Fruit fly (Drosophila melanogaster) whole organism, embryonic: ENCODE data around the gene Cyp4ac3.

Experiments
- ATbp ChIP-seq: fragments of 200-800 bp; sonication (Bioruptor generic); optimal IDR thresholded peaks from 2 replicates; lab custom pipeline; 2017; ENCODE audit warnings: missing biosample characterization, mild to moderate bottlenecking, missing genetic modification characterization, missing genetic modification reagents
- Aef1 ChIP-seq: fragments of 200-800 bp; sonication (Bioruptor generic); IDR thresholded peaks from 3 replicates; pipeline ENCODE4 v1.3.6; 2022; ENCODE audit warnings: missing biosample characterization, missing genetic modification characterization
- BEAF-32 ChIP-seq: fragments of 200-800 bp; sonication (Bioruptor generic); optimal IDR thresholded peaks from 3 replicates; lab custom pipeline; 2017; ENCODE audit warnings: missing biosample characterization, missing genetic modification characterization, mild to moderate bottlenecking, moderate library complexity, missing genetic modification reagents
- Bgb ChIP-seq: fragments of 200-800 bp; sonication (Bioruptor generic); IDR thresholded peaks from 2 replicates; pipeline ENCODE4 v1.3.6; 2022; ENCODE audit warnings: missing biosample characterization, missing genetic modification characterization; ENCODE audit not compliant: partially characterized antibody
- CG10267 ChIP-seq: fragments of 200-800 bp; sonication (Bioruptor generic); optimal IDR thresholded peaks from 2 replicates; lab custom pipeline; 2018; ENCODE audit warnings: missing biosample characterization, mild to moderate bottlenecking, missing genetic modification characterization, moderate library complexity
- CG11085 ChIP-seq: fragments of 200-800 bp; sonication (Bioruptor generic); IDR thresholded peaks from 2 replicates; pipeline ENCODE4 v1.3.6; 2022; ENCODE audit warnings: missing biosample characterization, missing genetic modification characterization
- CG11456 ChIP-seq: fragments of 200-800 bp; sonication (Bioruptor generic); IDR thresholded peaks from 3 replicates; pipeline ENCODE4 v1.3.6; 2022; ENCODE audit warnings: missing biosample characterization, missing genetic modification characterization
- CG11696 ChIP-seq: fragments of 200-800 bp; sonication (Bioruptor generic); IDR thresholded peaks from 2 replicates; pipeline ENCODE4 v1.3.6; 2022; ENCODE audit warnings: missing biosample characterization, missing genetic modification characterization
- CG14667 ChIP-seq: fragments of 200-800 bp; sonication (Bioruptor generic); IDR thresholded peaks from 2 replicates; pipeline ENCODE4 v1.3.6; 2022; ENCODE audit warnings: missing biosample characterization, missing genetic modification characterization
- CG14710 ChIP-seq: fragments of 200-800 bp; sonication (Bioruptor generic); optimal IDR thresholded peaks from 3 replicates; lab custom pipeline; 2019; ENCODE audit warnings: missing biosample characterization, mild to moderate bottlenecking, missing genetic modification characterization, moderate library complexity
- CG16813 ChIP-seq: fragments of 200-800 bp; sonication (Bioruptor generic); IDR thresholded peaks from 3 replicates; pipeline ENCODE4 v1.3.6; 2022; ENCODE audit warnings: missing biosample characterization, missing genetic modification characterization; ENCODE audit not compliant: partially characterized antibody
- CG17186 ChIP-seq: fragments of 200-800 bp; sonication (Bioruptor generic); optimal IDR thresholded peaks from 3 replicates; lab custom pipeline; 2017; ENCODE audit warnings: missing biosample characterization, missing genetic modification reagents, missing genetic modification characterization
- CG18262 ChIP-seq: fragments of 200-800 bp; optimal IDR thresholded peaks from 3 replicates; lab custom pipeline; 2019; ENCODE audit warnings: missing biosample characterization, mild to moderate bottlenecking, missing genetic modification characterization, moderate library complexity
- CG18476 ChIP-seq: fragments of 200-800 bp; sonication (Bioruptor generic); optimal IDR thresholded peaks from 2 replicates; lab custom pipeline; 2016; ENCODE audit warnings: missing biosample characterization, mild to moderate bottlenecking, missing genetic modification characterization
- CG2116 ChIP-seq: fragments of 200-800 bp; sonication (Bioruptor generic); optimal IDR thresholded peaks from 3 replicates; lab custom pipeline; 2018; ENCODE audit warnings: missing biosample characterization, mild to moderate bottlenecking, missing genetic modification characterization
- CG2712 ChIP-seq: fragments of 200-800 bp; optimal IDR thresholded peaks from 3 replicates; lab custom pipeline; 2019; ENCODE audit warnings: missing biosample characterization, mild to moderate bottlenecking, missing genetic modification characterization, moderate library complexity
- CG32532 ChIP-seq: fragments of 200-800 bp; sonication (Bioruptor generic); IDR thresholded peaks from 2 replicates; pipeline ENCODE4 v1.3.6; 2022; ENCODE audit warnings: missing biosample characterization, missing genetic modification characterization
- CG34422 ChIP-seq: fragments of 200-800 bp; sonication (Bioruptor generic); IDR thresholded peaks from 3 replicates; pipeline ENCODE4 v1.3.6; 2022; ENCODE audit warnings: missing biosample characterization, missing genetic modification characterization
- CG4360 ChIP-seq: fragments of 200-800 bp; sonication (Bioruptor generic); IDR thresholded peaks from 2 replicates; pipeline ENCODE4 v1.3.6; 2022; ENCODE audit warnings: missing biosample characterization, missing genetic modification characterization
- CG5245 ChIP-seq: fragments of 200-800 bp; sonication (Bioruptor generic); optimal IDR thresholded peaks from 3 replicates; lab custom pipeline; 2016; ENCODE audit warnings: missing biosample characterization, missing genetic modification characterization
- CG6765 ChIP-seq: fragments of 200-800 bp; sonication (Bioruptor generic); optimal IDR thresholded peaks from 3 replicates; lab custom pipeline; 2017; ENCODE audit warnings: missing biosample characterization, mild to moderate bottlenecking, missing genetic modification characterization
- CG6791 ChIP-seq: fragments of 200-800 bp; sonication (Bioruptor generic); IDR thresholded peaks from 3 replicates; pipeline ENCODE4 v1.3.6; 2022; ENCODE audit warnings: missing biosample characterization, missing genetic modification characterization; ENCODE audit not compliant: partially characterized antibody
- CG7271 ChIP-seq: fragments of 200-800 bp; sonication (Bioruptor generic); optimal IDR thresholded peaks from 2 replicates; lab custom pipeline; 2018; ENCODE audit warnings: missing biosample characterization, mild to moderate bottlenecking, missing genetic modification characterization, moderate library complexity
- CG7963 ChIP-seq: fragments of 200-800 bp; sonication (Bioruptor generic); IDR thresholded peaks from 3 replicates; pipeline ENCODE4 v1.3.6; 2022; ENCODE audit warnings: missing biosample characterization, missing genetic modification characterization; ENCODE audit not compliant: partially characterized antibody
- Dip3 ChIP-seq: fragments of 200-800 bp; sonication (Bioruptor generic); optimal IDR thresholded peaks from 3 replicates; lab custom pipeline; 2016; ENCODE audit warnings: missing biosample characterization, missing genetic modification characterization
- Dll ChIP-seq: fragments of 200-800 bp; sonication (Bioruptor generic); IDR thresholded peaks from 4 replicates; pipeline ENCODE4 v1.3.6; 2022; ENCODE audit warnings: missing biosample characterization, missing genetic modification characterization; ENCODE audit not compliant: partially characterized antibody
- Gug ChIP-seq: fragments of 200-800 bp; sonication (Bioruptor generic); IDR thresholded peaks from 4 replicates; pipeline ENCODE4 v1.3.6; 2022; ENCODE audit warnings: missing biosample characterization, missing genetic modification characterization
- H2.0 ChIP-seq: fragments of 200-800 bp; sonication (Bioruptor generic); IDR thresholded peaks from 2 replicates; pipeline ENCODE4 v1.3.6; 2022; ENCODE audit warnings: missing biosample characterization, missing genetic modification characterization
- Hr3 ChIP-seq: fragments of 200-800 bp; sonication (Bioruptor generic); optimal IDR thresholded peaks from 3 replicates; lab custom pipeline; 2016; ENCODE audit warnings: missing biosample characterization, missing genetic modification characterization
- Lpt ChIP-seq: fragments of >200 bp; optimal IDR thresholded peaks from 2 replicates; lab custom pipeline; 2018; ENCODE audit warnings: missing biosample characterization, missing genetic modification characterization
- Myb ChIP-seq: fragments of 200-800 bp; sonication (Bioruptor generic); optimal IDR thresholded peaks from 2 replicates; lab custom pipeline; 2016; ENCODE audit warnings: missing biosample characterization, missing genetic modification characterization
- Ptx1 ChIP-seq: fragments of 200-800 bp; sonication (Bioruptor generic); IDR thresholded peaks from 2 replicates; pipeline ENCODE4 v1.3.6; 2022; ENCODE audit warnings: missing biosample characterization, missing genetic modification characterization
- ap ChIP-seq: fragments of 200-800 bp; sonication (Bioruptor generic); IDR thresholded peaks from 2 replicates; pipeline ENCODE4 v1.3.6; 2022; ENCODE audit warnings: missing biosample characterization, missing genetic modification characterization
- ato ChIP-seq: fragments of 200-800 bp; sonication (Bioruptor generic); IDR thresholded peaks from 2 replicates; pipeline ENCODE4 v1.3.6; 2022; ENCODE audit warnings: missing biosample characterization, missing genetic modification characterization; ENCODE audit not compliant: partially characterized antibody
- chinmo ChIP-seq: fragments of 200-800 bp; sonication (Bioruptor generic); IDR thresholded peaks from 4 replicates; pipeline ENCODE4 v1.3.6; 2022; ENCODE audit warnings: missing biosample characterization, missing genetic modification characterization; ENCODE audit not compliant: partially characterized antibody
- chm ChIP-seq: fragments of 200-800 bp; sonication (Bioruptor generic); IDR thresholded peaks from 2 replicates; pipeline ENCODE4 v1.3.6; 2022; ENCODE audit warnings: missing biosample characterization, missing genetic modification characterization
- dmrt99B ChIP-seq: fragments of 200-800 bp; sonication (Bioruptor generic); optimal IDR thresholded peaks from 2 replicates; lab custom pipeline; 2018; ENCODE audit warnings: missing biosample characterization, mild to moderate bottlenecking, missing genetic modification characterization, moderate library complexity
- en ChIP-seq: fragments of 200-800 bp; sonication (Bioruptor generic); optimal IDR thresholded peaks from 2 replicates; lab custom pipeline; 2016; ENCODE audit warnings: missing biosample characterization, missing genetic modification characterization
- fd3F ChIP-seq: fragments of 200-800 bp; sonication (Bioruptor generic); optimal IDR thresholded peaks from 2 replicates; lab custom pipeline; 2018; ENCODE audit warnings: missing biosample characterization, mild to moderate bottlenecking, missing genetic modification characterization, moderate library complexity
- hb ChIP-seq: fragments of 200-800 bp; sonication (Bioruptor generic); IDR thresholded peaks from 3 replicates; pipeline ENCODE4 v1.3.6; 2022; ENCODE audit warnings: missing biosample characterization, missing genetic modification characterization; ENCODE audit not compliant: partially characterized antibody
- mirr ChIP-seq: fragments of 200-800 bp; sonication (Bioruptor generic); optimal IDR thresholded peaks from 3 replicates; lab custom pipeline; 2018; ENCODE audit warnings: missing biosample characterization, mild to moderate bottlenecking, missing genetic modification characterization
- nerfin-2 ChIP-seq: fragments of 200-800 bp; sonication (Bioruptor generic); IDR thresholded peaks from 2 replicates; pipeline ENCODE4 v1.3.6; 2022; ENCODE audit warnings: missing biosample characterization, missing genetic modification characterization; ENCODE audit not compliant: partially characterized antibody
- row ChIP-seq: fragments of 200-800 bp; sonication (Bioruptor generic); IDR thresholded peaks from 3 replicates; pipeline ENCODE4 v1.3.6; 2022; ENCODE audit warnings: missing biosample characterization, missing genetic modification characterization
- ssp ChIP-seq: fragments of 200-800 bp; sonication (Bioruptor generic); IDR thresholded peaks from 2 replicates; pipeline ENCODE4 v1.3.6; 2022; ENCODE audit warnings: missing biosample characterization, missing genetic modification characterization
- ttk ChIP-seq: fragments of 200-800 bp; sonication (Bioruptor generic); IDR thresholded peaks from 2 replicates; pipeline ENCODE4 v2.1.2; 2022; ENCODE audit warnings: missing biosample characterization, missing genetic modification characterization
- wek ChIP-seq: fragments of 200-800 bp; sonication (Bioruptor generic); optimal IDR thresholded peaks from 3 replicates; lab custom pipeline; 2018; ENCODE audit warnings: missing biosample characterization, mild to moderate bottlenecking, missing genetic modification characterization, moderate library complexity
- zen2 ChIP-seq: fragments of 200-800 bp; sonication (Bioruptor generic); IDR thresholded peaks from 3 replicates; pipeline ENCODE4 v1.3.6; 2022; ENCODE audit warnings: missing biosample characterization, missing genetic modification characterization; ENCODE audit not compliant: partially characterized antibody

Gene Cyp4ac3

DNA sequence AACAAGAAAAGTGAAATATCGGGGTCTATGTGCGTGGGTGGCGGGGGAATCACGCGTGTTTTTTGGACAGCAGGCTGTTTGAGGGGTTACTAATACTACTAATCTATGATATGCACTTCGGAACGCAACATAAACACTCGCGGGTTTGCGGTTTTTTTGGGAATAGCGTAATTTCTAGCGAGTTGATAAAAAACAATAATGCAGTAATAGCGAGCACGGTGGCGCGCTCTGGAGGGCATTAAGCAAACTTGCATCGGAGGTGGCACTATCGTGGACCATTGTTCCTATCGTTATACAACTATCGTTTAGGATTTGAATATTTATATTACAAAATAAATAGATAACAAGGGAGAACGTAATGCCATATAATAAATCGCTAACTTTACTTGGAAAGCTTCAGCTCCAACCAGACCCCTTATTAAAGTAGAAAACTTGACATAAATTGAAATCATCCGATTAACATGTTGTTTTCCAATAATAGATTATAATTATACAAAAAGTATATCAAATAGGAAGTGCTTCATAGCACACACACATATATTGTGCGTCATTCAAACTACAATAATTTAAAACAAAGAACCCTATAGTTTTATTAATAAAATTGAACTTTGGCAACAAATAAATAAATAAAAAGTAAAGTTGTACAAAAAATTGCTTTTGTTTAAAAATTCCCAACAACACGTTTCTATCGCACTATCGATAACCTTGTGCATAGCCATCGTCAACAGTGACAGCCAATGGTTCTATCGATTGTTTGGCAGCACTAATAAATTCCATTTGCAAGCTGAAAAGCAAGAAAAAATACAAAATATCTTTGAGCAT, 10.2 kb downstream of the Cyp4ac3 start, which contains the start of the genes Nin and Bub1 (continued):
- TF ChIP-seq CG18476 (GFP tag; lab: Kevin White, UChicago) = peak; percentile 0
- peak; percentile 81 for TF ChIP-seq CG7963 (GFP tag; lab: Robert Waterston, UW)
- TF ChIP-seq ap (GFP tag; lab: Robert Waterston, UW) = 0 out of 2 replicates have a peak, but pooled peaks have one; percentile 17
- 0 out of 2 replicates have a peak, but pooled peaks have one; percentile 21 for TF ChIP-seq ttk (GFP tag; lab: Robert Waterston, UW)
- peak; percentile 64 for TF ChIP-seq CG14710 (tag; lab: Kevin White, UChicago)
- peak; percentile 55 for TF ChIP-seq CG2116 (GFP tag; lab: Kevin White, UChicago)
- peak; percentile 72 for TF ChIP-seq nerfin-2 (GFP tag; lab: Robert Waterston, UW)
- 0 out of 2 replicates have a peak, but pooled peaks have one; percentile 20 for TF ChIP-seq CG11085
- peak; percentile 18 for TF ChIP-seq CG17186
- peak; percentile 88 for TF ChIP-seq Bgb (GFP tag; lab: Robert Waterston, UW)
- peak; percentile 3 for TF ChIP-seq wek (GFP tag; lab: Kevin White, UChicago)
- TF ChIP-seq CG10267 (tag; lab: Kevin White, UChicago) = peak; percentile 14
- TF ChIP-seq CG6791 = peak; percentile 92
- peak; percentile 84 for TF ChIP-seq hb
- TF ChIP-seq CG11696 (GFP tag; lab: Robert Waterston, UW) = 0 out of 2 replicates have a peak, but pooled peaks have one; percentile 30
- peak; percentile 30 for TF ChIP-seq CG18262 (tag; lab: Kevin White, UChicago)
- TF ChIP-seq Dip3 (GFP tag; lab: Kevin White, UChicago) = peak; percentile 19
- peak; percentile 65 for TF ChIP-seq CG32532 (GFP tag; lab: Robert Waterston, UW)
- peak; percentile 84 for TF ChIP-seq ato (GFP tag; lab: Robert Waterston, UW)
- TF ChIP-seq CG6765 = no peak
- TF ChIP-seq fd3F (GFP tag; lab: Kevin White, UChicago) = no peak
- TF ChIP-seq Ptx1 (GFP tag; lab: Robert Waterston, UW) = 0 out of 2 replicates have a peak, but pooled peaks have one; percentile 28
- peak; percentile 79 for TF ChIP-seq Gug (GFP tag; lab: Robert Waterston, UW)
- peak; percentile 29 for TF ChIP-seq Hr3 (GFP tag; lab: Kevin White, UChicago)
- TF ChIP-seq zen2 (GFP tag; lab: Robert Waterston, UW) = peak; percentile 51; the same call in 2 of the 3 replicates
- peak; percentile 36 for TF ChIP-seq CG2712
- TF ChIP-seq CG5245 = peak; percentile 22
- TF ChIP-seq ATbp (GFP tag; lab: Kevin White, UChicago) = no peak
- no peak for TF ChIP-seq Lpt
- peak; percentile 91 for TF ChIP-seq row (GFP tag; lab: Robert Waterston, UW)
- TF ChIP-seq CG14667 (GFP tag; lab: Robert Waterston, UW) = peak; percentile 14; the same call in 1 of the 2 replicates
- TF ChIP-seq CG7271 = no peak
- peak; percentile 20; the same call in 1 of the 2 replicates for TF ChIP-seq CG4360 (GFP tag; lab: Robert Waterston, UW)
- peak; percentile 92 for TF ChIP-seq CG16813 (GFP tag; lab: Robert Waterston, UW)
- TF ChIP-seq Aef1 (GFP tag; lab: Robert Waterston, UW) = peak; percentile 39
- peak; percentile 90 for TF ChIP-seq BEAF-32 (GFP tag; lab: Kevin White, UChicago)
- TF ChIP-seq chinmo = peak; percentile 64; the same call in 3 of the 4 replicates
- TF ChIP-seq mirr (GFP tag; lab: Kevin White, UChicago) = no peak
- no peak for TF ChIP-seq dmrt99B (tag; lab: Kevin White, UChicago)
- peak; percentile 59; the same call in 1 of the 3 replicates for TF ChIP-seq CG34422 (GFP tag; lab: Robert Waterston, UW)
- peak; percentile 83; the same call in 2 of the 3 replicates for TF ChIP-seq CG11456
- peak; percentile 16 for TF ChIP-seq Myb (GFP tag; lab: Kevin White, UChicago)
- TF ChIP-seq Dll (GFP tag; lab: Robert Waterston, UW) = peak; percentile 82
- no peak for TF ChIP-seq ssp (GFP tag; lab: Robert Waterston, UW)
- no peak for TF ChIP-seq en
- 0 out of 2 replicates have a peak, but pooled peaks have one; percentile 19 for TF ChIP-seq H2.0
- no peak for TF ChIP-seq chm (GFP tag; lab: Robert Waterston, UW)
